Worm (Caenorhabditis elegans): ENCODE results near the gene rsd-2.
A peak's percentile ranks its signal among the peaks of the same experiment; 100 is the strongest.

The rsd-2 gene

DNA sequence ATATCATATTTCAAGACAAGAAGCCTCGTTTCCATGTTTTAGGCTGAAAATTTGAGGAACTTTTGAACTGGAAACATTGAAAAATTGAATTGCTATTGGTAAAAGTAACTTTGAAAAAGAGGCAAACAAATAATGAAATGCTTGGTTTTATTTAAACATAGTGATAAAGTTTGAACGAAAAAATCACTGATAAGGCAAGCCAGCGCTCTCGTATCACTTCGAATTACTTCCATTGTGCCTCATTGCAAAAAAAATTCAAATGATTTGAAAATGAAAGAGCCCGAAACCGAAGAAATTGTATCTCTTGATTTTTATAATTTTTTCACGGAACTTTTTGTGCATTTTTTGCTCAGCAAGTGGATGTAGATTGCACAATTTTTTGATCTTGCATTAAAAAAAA lies 8.1 kb upstream of the rsd-2 start, which contains the start of gene F52G2.3:
F52G2.3 (minus strand) TSS at position 43 of the 400 bp plus-strand sequence.
- no peak for TF ChIP-seq mec-3 (tag; optimal IDR thresholded peaks at IDR 0.05; ENCODE audit: borderline replicate concordance)
- TF ChIP-seq eyg-1 (tag; optimal IDR thresholded peaks at IDR 0.05), result no peak
- no peak for TF ChIP-seq pha-4 (tag; optimal IDR thresholded peaks at IDR 0.05)
- no peak for TF ChIP-seq nhr-11 (tag; optimal IDR thresholded peaks at IDR 0.05)
- TF ChIP-seq ceh-31 (tag; optimal IDR thresholded peaks at IDR 0.05), result no peak
- no peak for TF ChIP-seq odd-2 (tag; optimal IDR thresholded peaks at IDR 0.05)
- no peak for TF ChIP-seq fkh-10 (GFP tag; optimal IDR thresholded peaks at IDR 0.05)
- TF ChIP-seq ceh-48 (tag; optimal IDR thresholded peaks at IDR 0.05), result no peak
- no peak for TF ChIP-seq dve-1 (tag; optimal IDR thresholded peaks at IDR 0.05)
- no peak for TF ChIP-seq hlh-6 (tag; optimal IDR thresholded peaks at IDR 0.05)
- no peak for TF ChIP-seq che-1 (tag; optimal IDR thresholded peaks at IDR 0.05)
- no peak for TF ChIP-seq zip-5 (tag; optimal IDR thresholded peaks at IDR 0.05)
- TF ChIP-seq C08G9.2 (tag; optimal IDR thresholded peaks at IDR 0.05), result no peak
- no peak for TF ChIP-seq hlh-30 (tag; optimal IDR thresholded peaks at IDR 0.05; ENCODE audit: insufficient read depth)
- no peak for TF ChIP-seq pag-3 (tag; optimal IDR thresholded peaks at IDR 0.05; ENCODE audit: borderline replicate concordance)

DNA sequence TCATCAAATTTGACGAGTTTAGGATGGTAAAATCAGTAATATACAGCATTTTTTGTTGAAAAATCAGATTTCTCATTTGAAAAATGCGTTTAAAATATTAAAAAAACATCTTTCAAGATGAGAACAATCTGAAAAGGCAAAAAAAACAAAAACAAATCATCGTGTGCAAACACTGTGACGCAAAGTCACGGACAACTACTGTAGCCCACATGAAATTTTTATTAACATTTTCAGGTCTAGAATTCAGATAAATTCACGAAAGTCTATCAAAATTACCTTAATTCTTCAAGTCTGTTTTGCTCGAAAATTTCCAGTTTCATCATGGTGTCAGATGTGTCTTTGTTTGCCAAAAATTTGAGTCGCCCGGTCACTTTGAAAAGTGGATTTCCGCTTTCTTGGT lies 1.2 kb downstream of the rsd-2 start:
- TF ChIP-seq rnt-1 (tag; optimal IDR thresholded peaks at IDR 0.05), result no peak
- no peak for TF ChIP-seq eyg-1 (tag; optimal IDR thresholded peaks at IDR 0.05)
- TF ChIP-seq Y22D7AL.16 (tag; optimal IDR thresholded peaks at IDR 0.05), result no peak
- no peak for TF ChIP-seq ama-1 (optimal IDR thresholded peaks at IDR 0.05)
- no peak for TF ChIP-seq sox-2 (GFP tag; IDR thresholded peaks at IDR 0.05)
- TF ChIP-seq ahr-1 (tag; optimal IDR thresholded peaks at IDR 0.05), result no peak
- TF ChIP-seq pha-4 (tag; optimal IDR thresholded peaks at IDR 0.05), result no peak
- TF ChIP-seq T23F11.4 (GFP tag; optimal IDR thresholded peaks at IDR 0.05), result no peak
- no peak for TF ChIP-seq elt-2 (tag; optimal IDR thresholded peaks at IDR 0.05)
- TF ChIP-seq pros-1 (tag; optimal IDR thresholded peaks at IDR 0.05), result no peak
- TF ChIP-seq ttx-3 (tag; optimal IDR thresholded peaks at IDR 0.05), result no peak
- no peak for TF ChIP-seq ceh-19 (GFP tag; optimal IDR thresholded peaks at IDR 0.05)
- no peak for TF ChIP-seq ceh-45 (GFP tag; IDR thresholded peaks at IDR 0.05)
- no peak for TF ChIP-seq unc-42 (tag; optimal IDR thresholded peaks at IDR 0.05)
- no peak for TF ChIP-seq ceh-18 (tag; optimal IDR thresholded peaks at IDR 0.05)
- TF ChIP-seq syd-9 (tag; optimal IDR thresholded peaks at IDR 0.05), result no peak

DNA sequence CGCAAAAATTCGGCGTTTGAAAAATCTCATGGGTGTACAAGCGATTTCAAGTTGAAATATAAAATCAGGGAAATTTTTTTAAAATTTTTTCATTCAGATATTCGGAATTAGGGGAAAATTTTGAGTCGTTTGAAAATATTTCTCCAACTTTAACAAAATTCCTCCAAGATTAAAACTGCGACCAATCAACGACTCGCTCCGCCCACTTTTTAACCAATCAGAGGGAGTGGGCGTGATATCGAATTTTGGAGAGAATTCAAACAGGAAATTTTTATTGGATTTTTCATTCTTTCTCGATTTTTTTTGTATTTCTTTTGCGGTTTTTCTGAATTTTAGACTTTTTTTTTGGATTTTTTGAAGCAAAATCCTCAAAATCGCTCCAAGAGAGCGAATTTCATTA lies 14.8 kb downstream of the rsd-2 start:
- TF ChIP-seq F13H6.1 (tag; optimal IDR thresholded peaks at IDR 0.05) (no peak), nfya-1 (tag; optimal IDR thresholded peaks at IDR 0.05) (peak; percentile 90)

DNA sequence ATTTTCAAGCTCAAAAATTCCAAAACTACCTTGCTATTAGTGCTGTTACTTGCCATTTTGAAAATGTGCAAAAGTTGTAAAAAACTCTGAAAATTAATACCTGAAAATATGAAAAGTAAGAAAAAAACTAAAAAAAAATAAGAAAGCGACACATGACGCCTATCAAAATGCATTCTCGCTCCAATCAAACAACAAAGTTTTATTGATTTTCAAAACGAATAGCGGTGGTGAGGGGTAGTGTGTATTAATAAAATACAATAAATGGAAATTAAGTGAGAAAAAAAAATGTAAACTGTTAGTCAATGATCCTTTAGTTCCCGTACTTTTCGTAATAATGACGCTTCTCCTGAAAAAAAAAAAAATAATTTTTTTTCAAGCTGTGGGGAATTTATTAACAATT lies 18.3 kb downstream of the rsd-2 start, which contains the start of gene dcap-2:
dcap-2 (minus strand) TSS at position 86 of the 400 bp plus-strand sequence.
- TF ChIP-seq ceh-48 (tag; optimal IDR thresholded peaks at IDR 0.05) (peak; percentile 73), nfya-1 (tag; optimal IDR thresholded peaks at IDR 0.05) (peak; percentile 5), ceh-24 (tag; optimal IDR thresholded peaks at IDR 0.05) (no peak)

DNA sequence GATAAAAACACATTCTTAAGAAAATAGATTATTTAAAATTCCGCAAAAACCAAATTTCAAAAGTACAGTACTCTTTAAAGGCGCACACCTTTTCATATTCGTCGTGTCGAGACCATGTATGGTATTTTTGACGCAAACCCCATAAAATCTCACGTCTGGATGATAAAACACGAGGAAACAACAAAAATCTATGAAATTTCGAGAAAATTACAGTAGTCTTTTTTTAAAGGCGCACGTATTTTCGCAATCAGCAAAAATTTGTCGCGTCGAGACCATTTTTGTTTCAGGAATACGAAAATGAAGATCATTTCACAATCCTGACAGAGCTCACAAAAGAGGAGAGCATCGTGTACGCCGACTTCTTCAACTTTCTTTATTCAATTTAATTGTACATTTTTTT lies 27.1 kb downstream of the rsd-2 start:
- TF ChIP-seq tbx-2 (tag; optimal IDR thresholded peaks at IDR 0.05) (no peak), gmeb-2 (tag; optimal IDR thresholded peaks at IDR 0.05) (no peak), unc-86 (tag; optimal IDR thresholded peaks at IDR 0.05) (no peak), K02D7.2 (tag; optimal IDR thresholded peaks at IDR 0.05) (no peak), mec-3 (tag; optimal IDR thresholded peaks at IDR 0.05; ENCODE audit: borderline replicate concordance) (no peak), nhr-11 (tag; optimal IDR thresholded peaks at IDR 0.05) (no peak), K09A11.1 (tag; optimal IDR thresholded peaks at IDR 0.05; ENCODE audit: insufficient read depth) (no peak), ceh-31 (tag; optimal IDR thresholded peaks at IDR 0.05) (no peak), sdc-2 (tag; optimal IDR thresholded peaks at IDR 0.05) (no peak), zip-5 (tag; optimal IDR thresholded peaks at IDR 0.05) (no peak)

Measured in whole organism, late embryonic.